Fruit fly (Drosophila melanogaster) whole organism, embryonic: ENCODE results near the gene uif.

Experiments used
- Abd-B ChIP-seq: fragments of 200-800 bp; sonication (Bioruptor generic); optimal IDR thresholded peaks from 2 replicates; lab custom pipeline; 2018; ENCODE audit warnings: missing biosample characterization, mild to moderate bottlenecking, missing genetic modification characterization, moderate library complexity
- BtbVII ChIP-seq: fragments of 200-800 bp; sonication (Bioruptor generic); optimal IDR thresholded peaks from 3 replicates; lab custom pipeline; 2017; ENCODE audit warnings: missing biosample characterization, mild to moderate bottlenecking, missing genetic modification characterization
- CG10543 ChIP-seq: fragments of 200-800 bp; sonication (Bioruptor generic); optimal IDR thresholded peaks from 3 replicates; lab custom pipeline; 2017; ENCODE audit warnings: missing biosample characterization, mild to moderate bottlenecking, missing genetic modification characterization, moderate library complexity
- CG12942 ChIP-seq: fragments of 200-800 bp; sonication (Bioruptor generic); optimal IDR thresholded peaks from 3 replicates; lab custom pipeline; 2016; ENCODE audit warnings: missing biosample characterization, missing genetic modification characterization
- CG14441 ChIP-seq: fragments of 200-800 bp; sonication (Bioruptor generic); IDR thresholded peaks from 2 replicates; pipeline ENCODE4 v1.3.6; 2022; ENCODE audit warnings: missing biosample characterization, missing genetic modification characterization
- CG14667 ChIP-seq: fragments of 200-800 bp; sonication (Bioruptor generic); IDR thresholded peaks from 2 replicates; pipeline ENCODE4 v1.3.6; 2022; ENCODE audit warnings: missing biosample characterization, missing genetic modification characterization
- CG14710 ChIP-seq: fragments of 200-800 bp; sonication (Bioruptor generic); optimal IDR thresholded peaks from 3 replicates; lab custom pipeline; 2019; ENCODE audit warnings: missing biosample characterization, mild to moderate bottlenecking, missing genetic modification characterization, moderate library complexity
- CG14860 ChIP-seq: fragments of 200-800 bp; sonication (Bioruptor generic); IDR thresholded peaks from 3 replicates; pipeline ENCODE4 v1.3.6; 2022; ENCODE audit warnings: missing biosample characterization, missing genetic modification characterization; ENCODE audit not compliant: partially characterized antibody
- CG17612 ChIP-seq: fragments of 200-800 bp; sonication (Bioruptor generic); IDR thresholded peaks from 2 replicates; pipeline ENCODE4 v1.3.6; 2022; ENCODE audit warnings: missing biosample characterization, missing genetic modification characterization
- CG18476 ChIP-seq: fragments of 200-800 bp; sonication (Bioruptor generic); optimal IDR thresholded peaks from 2 replicates; lab custom pipeline; 2016; ENCODE audit warnings: missing biosample characterization, mild to moderate bottlenecking, missing genetic modification characterization
- CG18764 ChIP-seq: fragments of 200-800 bp; sonication (Bioruptor generic); optimal IDR thresholded peaks from 3 replicates; lab custom pipeline; 2016; ENCODE audit warnings: missing biosample characterization, missing genetic modification characterization
- CG2678 ChIP-seq: fragments of 200-800 bp; sonication (Bioruptor generic); optimal IDR thresholded peaks from 3 replicates; lab custom pipeline; 2019; ENCODE audit warnings: missing biosample characterization, mild to moderate bottlenecking, missing genetic modification characterization, moderate library complexity
- CG31224 ChIP-seq: fragments of 200-800 bp; sonication (Bioruptor generic); IDR thresholded peaks from 2 replicates; pipeline ENCODE4 v1.3.6; 2022; ENCODE audit warnings: missing biosample characterization, missing genetic modification characterization
- CG3726 ChIP-seq: fragments of 200-800 bp; sonication (Bioruptor generic); IDR thresholded peaks from 3 replicates; pipeline ENCODE4, ENCODE4 v1.3.6; 2022; ENCODE audit warnings: missing biosample characterization, missing genetic modification characterization
- CG4730 ChIP-seq: fragments of 200-800 bp; sonication (Bioruptor generic); IDR thresholded peaks from 2 replicates; pipeline ENCODE4 v1.3.6; 2022; ENCODE audit warnings: missing biosample characterization, missing genetic modification characterization
- CG5953 ChIP-seq: fragments of 200-800 bp; sonication (Bioruptor generic); IDR thresholded peaks from 2 replicates; pipeline ENCODE4 v1.3.6; 2022; ENCODE audit warnings: missing biosample characterization, missing genetic modification characterization
- CG6272 ChIP-seq: fragments of 200-800 bp; sonication (Bioruptor generic); IDR thresholded peaks from 2 replicates; pipeline ENCODE4 v1.3.6; 2022; ENCODE audit warnings: missing biosample characterization, missing genetic modification characterization
- CG6765 ChIP-seq: fragments of 200-800 bp; sonication (Bioruptor generic); optimal IDR thresholded peaks from 3 replicates; lab custom pipeline; 2017; ENCODE audit warnings: missing biosample characterization, mild to moderate bottlenecking, missing genetic modification characterization
- CG7963 ChIP-seq: fragments of 200-800 bp; sonication (Bioruptor generic); IDR thresholded peaks from 3 replicates; pipeline ENCODE4 v1.3.6; 2022; ENCODE audit warnings: missing biosample characterization, missing genetic modification characterization; ENCODE audit not compliant: partially characterized antibody
- CG7987 ChIP-seq: fragments of 200-800 bp; sonication (Bioruptor generic); optimal IDR thresholded peaks from 2 replicates; lab custom pipeline; 2018; ENCODE audit warnings: missing biosample characterization, mild to moderate bottlenecking, missing genetic modification characterization, moderate library complexity
- CG8290 ChIP-seq, 3 experiments: fragments of 200-800 bp; sonication (Bioruptor generic); optimal IDR thresholded peaks; 2 replicates each; lab custom pipeline; 2016 to 2019; ENCODE audit warnings: missing biosample characterization in 3 of 3, missing genetic modification characterization in 3 of 3, mild to moderate bottlenecking in 2 of 3, moderate library complexity in 1 of 3
- CG8944 ChIP-seq: fragments of 200-800 bp; sonication (Bioruptor generic); optimal IDR thresholded peaks from 3 replicates; lab custom pipeline; 2016; ENCODE audit warnings: missing biosample characterization, missing genetic modification characterization
- CkIIα-i1 ChIP-seq: fragments of 200-800 bp; sonication (Bioruptor generic); IDR thresholded peaks from 2 replicates; pipeline ENCODE4 v1.3.6; 2022; ENCODE audit warnings: missing biosample characterization, missing genetic modification characterization
- Ets65A ChIP-seq: fragments of 200-800 bp; sonication (Bioruptor generic); peaks from one replicate; lab custom pipeline; 2016; ENCODE audit warnings: missing biosample characterization, missing genetic modification characterization
- H15 ChIP-seq: fragments of 200-800 bp; sonication (Bioruptor generic); IDR thresholded peaks from 3 replicates; pipeline ENCODE4 v1.3.6; 2022; ENCODE audit warnings: missing biosample characterization, missing genetic modification characterization
- Hr51 ChIP-seq, 2 experiments: fragments of 200-800 bp; sonication (Bioruptor generic); optimal IDR thresholded peaks; 2 replicates in 1 of 2; 3 replicates in 1 of 2; lab custom pipeline; 2016 to 2018; ENCODE audit warnings: missing biosample characterization in 2 of 2, missing genetic modification characterization in 2 of 2, mild to moderate bottlenecking in 1 of 2, moderate library complexity in 1 of 2
- MTF-1 ChIP-seq: fragments of 200-800 bp; sonication (Bioruptor generic); optimal IDR thresholded peaks from 2 replicates; lab custom pipeline; 2018; ENCODE audit warnings: missing biosample characterization, mild to moderate bottlenecking, missing genetic modification characterization, borderline replicate concordance
- Opbp ChIP-seq: fragments of 200-800 bp; sonication (Bioruptor generic); IDR thresholded peaks from 3 replicates; pipeline ENCODE4 v1.3.6; 2022; ENCODE audit warnings: missing biosample characterization, missing genetic modification characterization; ENCODE audit not compliant: partially characterized antibody
- Ravus ChIP-seq: fragments of 200-800 bp; sonication (Bioruptor generic); IDR thresholded peaks from 2 replicates; pipeline ENCODE4 v1.3.6; 2022; ENCODE audit warnings: missing biosample characterization, missing genetic modification characterization
- Xbp1 ChIP-seq: fragments of 200-800 bp; sonication (Bioruptor generic); optimal IDR thresholded peaks from 3 replicates; lab custom pipeline; 2016; ENCODE audit warnings: missing biosample characterization, mild to moderate bottlenecking, missing genetic modification characterization
- abd-A ChIP-seq: fragments of 200-800 bp; sonication (Bioruptor generic); optimal IDR thresholded peaks from 3 replicates; lab custom pipeline; 2019; ENCODE audit warnings: missing biosample characterization, mild to moderate bottlenecking, missing genetic modification characterization, moderate library complexity
- bowl ChIP-seq: fragments of 200-800 bp; sonication (Bioruptor generic); IDR thresholded peaks from 2 replicates; pipeline ENCODE4 v1.3.6; 2022; ENCODE audit warnings: missing biosample characterization, missing genetic modification characterization
- br ChIP-seq: fragments of >200 bp; optimal IDR thresholded peaks from 2 replicates; lab custom pipeline; 2017
- ci ChIP-seq: fragments of 200-800 bp; sonication (Bioruptor generic); IDR thresholded peaks from 3 replicates; pipeline ENCODE4 v1.3.6; 2022; ENCODE audit warnings: missing biosample characterization, missing genetic modification characterization
- croc ChIP-seq: fragments of 200-800 bp; sonication (Bioruptor generic); conservative IDR thresholded peaks from 3 replicates; pipeline ENCODE4 v1.3.6; 2022; ENCODE audit warnings: missing biosample characterization, missing genetic modification characterization
- ewg ChIP-seq: fragments of 200-800 bp; sonication (Bioruptor generic); optimal IDR thresholded peaks from 3 replicates; lab custom pipeline; 2017; ENCODE audit warnings: mild to moderate bottlenecking, missing biosample characterization, missing genetic modification reagents, missing genetic modification characterization
- fd64A ChIP-seq: fragments of 200-800 bp; sonication (Bioruptor generic); optimal IDR thresholded peaks from 3 replicates; lab custom pipeline; 2018; ENCODE audit warnings: missing biosample characterization, mild to moderate bottlenecking, missing genetic modification characterization
- gcm ChIP-seq: fragments of 200-800 bp; sonication (Bioruptor generic); optimal IDR thresholded peaks from 2 replicates; lab custom pipeline; 2019; ENCODE audit warnings: missing biosample characterization, mild to moderate bottlenecking, missing genetic modification characterization, moderate library complexity
- grn ChIP-seq: fragments of 200-800 bp; sonication (Bioruptor generic); optimal IDR thresholded peaks from 3 replicates; lab custom pipeline; 2017; ENCODE audit warnings: missing biosample characterization, missing genetic modification characterization
- knrl ChIP-seq: fragments of 200-800 bp; sonication (Bioruptor generic); IDR thresholded peaks from 3 replicates; pipeline ENCODE4 v1.3.6; 2022; ENCODE audit warnings: missing biosample characterization, missing genetic modification characterization; ENCODE audit not compliant: partially characterized antibody
- lov ChIP-seq, 2 experiments: fragments of 200-800 bp in 1 of 2; fragments of >200 bp in 1 of 2; sonication (Bioruptor generic) in 1 of 2; IDR thresholded peaks in 1 of 2; optimal IDR thresholded peaks in 1 of 2; 2 replicates in 1 of 2; 3 replicates in 1 of 2; pipeline versions ENCODE4 v1.3.6 to Lab custom; 2017 to 2022; ENCODE audit warnings: missing biosample characterization in 1 of 2, missing genetic modification characterization in 1 of 2
- mld ChIP-seq: fragments of 200-800 bp; sonication (Bioruptor generic); IDR thresholded peaks from 3 replicates; pipeline ENCODE4 v1.3.6; 2022; ENCODE audit warnings: missing biosample characterization, missing genetic modification characterization; ENCODE audit not compliant: partially characterized antibody
- nom ChIP-seq: fragments of 200-800 bp; sonication (Bioruptor generic); optimal IDR thresholded peaks from 2 replicates; lab custom pipeline; 2017; ENCODE audit warnings: missing biosample characterization, missing genetic modification characterization, mild to moderate bottlenecking, moderate library complexity, missing genetic modification reagents
- onecut ChIP-seq: fragments of 200-800 bp; sonication (Bioruptor generic); IDR thresholded peaks from 2 replicates; pipeline ENCODE4 v1.3.6; 2022; ENCODE audit warnings: missing biosample characterization, missing genetic modification characterization
- pan ChIP-seq, 4 experiments: fragments of >200 bp in 3 of 4; fragments of 200-800 bp in 1 of 4; sonication (Bioruptor generic) in 1 of 4; optimal IDR thresholded peaks in 3 of 4; IDR thresholded peaks in 1 of 4; 2 replicates each; pipeline versions ENCODE4 v1.3.6 to Lab custom; 2017 to 2022; ENCODE audit warnings: missing biosample characterization in 2 of 4, missing genetic modification characterization in 2 of 4, mixed read lengths in 1 of 4
- pb ChIP-seq: fragments of 200-800 bp; sonication (Bioruptor generic); optimal IDR thresholded peaks from 3 replicates; lab custom pipeline; 2016; ENCODE audit warnings: missing biosample characterization, missing genetic modification characterization
- ssp ChIP-seq: fragments of 200-800 bp; sonication (Bioruptor generic); IDR thresholded peaks from 2 replicates; pipeline ENCODE4 v1.3.6; 2022; ENCODE audit warnings: missing biosample characterization, missing genetic modification characterization
- toy ChIP-seq: fragments of 200-800 bp; sonication (Bioruptor generic); IDR thresholded peaks from 2 replicates; pipeline ENCODE4 v1.3.6; 2022; ENCODE audit warnings: missing biosample characterization, missing genetic modification characterization

The uif gene

dm6 chr2L:7056189-7056926 is 46.2 kb upstream of the uif start, which contains the start of gene Mnn1 (continued):
- TF ChIP-seq CG18476 (GFP tag; lab: Kevin White, UChicago) (no peak), CG4730 (GFP tag; lab: Robert Waterston, UW) (no peak), CkIIα-i1 (GFP tag; lab: Robert Waterston, UW) (no peak), CG12942 (GFP tag; lab: Kevin White, UChicago) (peak; percentile 41), Opbp (GFP tag; lab: Robert Waterston, UW) (peak; percentile 57), CG8290 (GFP tag; optimal IDR thresholded peaks at IDR 0.05; lab: Kevin White, UChicago) (no peak), CG8290 (tag; optimal IDR thresholded peaks at IDR 0.05; lab: Kevin White, UChicago) (no peak), CG3726 (GFP tag; lab: Robert Waterston, UW) (no peak), CG17612 (no peak), mld (GFP tag; lab: Robert Waterston, UW) (no peak), onecut (no peak), BtbVII (GFP tag; lab: Kevin White, UChicago) (no peak), Ets65A (GFP tag; lab: Kevin White, UChicago) (peak; percentile 91), CG14667 (GFP tag; lab: Robert Waterston, UW) (no peak), CG8944 (no peak), gcm (GFP tag; lab: Kevin White, UChicago) (no peak), H15 (GFP tag; lab: Robert Waterston, UW) (no peak), Xbp1 (GFP tag; lab: Kevin White, UChicago) (peak; percentile 50), abd-A (no peak), CG7963 (GFP tag; lab: Robert Waterston, UW) (no peak), CG14710 (tag; lab: Kevin White, UChicago) (peak; percentile 100), pan (optimal IDR thresholded peaks at IDR 0.05; lab: Kevin White, UChicago) (no peak), pan (GFP tag; optimal IDR thresholded peaks at IDR 0.05 in 1 of 2, IDR thresholded peaks at IDR 0.05 in 1 of 2) (peak in 1 of 2 experiments; percentile 33), CG6765 (GFP tag; lab: Kevin White, UChicago) (peak; percentile 21), Abd-B (GFP tag; lab: Kevin White, UChicago) (no peak), CG14441 (GFP tag; lab: Robert Waterston, UW) (no peak), CG14860 (GFP tag; lab: Robert Waterston, UW) (no peak), bowl (GFP tag; lab: Robert Waterston, UW) (no peak), MTF-1 (GFP tag; lab: Kevin White, UChicago) (no peak), CG6272 (GFP tag; lab: Robert Waterston, UW) (no peak), grn (GFP tag; lab: Kevin White, UChicago) (no peak), Ravus (GFP tag; lab: Robert Waterston, UW) (no peak), pb (GFP tag; lab: Kevin White, UChicago) (peak; percentile 44), CG2678 (no peak), ssp (GFP tag; lab: Robert Waterston, UW) (no peak), CG5953 (GFP tag; lab: Robert Waterston, UW) (no peak), CG31224 (GFP tag; lab: Robert Waterston, UW) (no peak), ci (GFP tag; lab: Robert Waterston, UW) (peak; percentile 71; the same call in 2 of the 3 replicates), knrl (GFP tag; lab: Robert Waterston, UW) (peak; percentile 31; the same call in 1 of the 3 replicates), fd64A (GFP tag; lab: Kevin White, UChicago) (no peak), nom (GFP tag; lab: Kevin White, UChicago) (no peak), lov (optimal IDR thresholded peaks at IDR 0.05; lab: Kevin White, UChicago) (no peak), lov (GFP tag; IDR thresholded peaks at IDR 0.05; lab: Robert Waterston, UW) (0 out of 3 replicates have a peak, but pooled peaks have one; percentile 31), br (lab: Kevin White, UChicago) (no peak), CG7987 (GFP tag; lab: Kevin White, UChicago) (peak; percentile 79), croc (GFP tag; lab: Robert Waterston, UW) (no peak), CG10543 (GFP tag; lab: Kevin White, UChicago) (peak; percentile 68), ewg (no peak), Hr51 (GFP tag; optimal IDR thresholded peaks at IDR 0.05; lab: Kevin White, UChicago) (peak in 1 of 2 experiments; percentile 63), toy (GFP tag; lab: Robert Waterston, UW) (no peak), CG18764 (GFP tag; lab: Kevin White, UChicago) (peak; percentile 34)
